In the genomic region with DNA sequence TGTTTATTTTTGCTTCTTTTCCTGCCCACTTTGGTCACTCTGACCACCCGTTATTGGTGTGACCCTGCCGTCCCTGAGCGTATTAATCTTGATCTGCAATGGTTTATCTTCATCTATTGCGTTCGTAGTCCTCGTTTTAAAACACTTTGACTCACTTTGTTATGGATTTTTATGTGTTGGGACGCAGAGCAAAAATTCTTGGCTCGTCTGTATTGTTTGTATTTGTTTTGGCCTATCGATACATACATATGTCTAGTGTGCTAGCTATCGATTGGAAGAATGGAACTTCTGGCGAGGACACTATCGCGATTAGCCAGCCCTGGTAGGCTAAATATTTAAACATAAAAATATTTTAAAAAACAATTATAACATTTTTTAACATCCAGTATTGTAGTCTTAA, we compare ENCODE assay signal across 1 fruit fly cellular context.
A peak's percentile ranks its signal among the peaks of the same experiment; 100 is the strongest.
TF ChIP-seq lines count a peak whose summit lies in the region.

A gene (minus strand): TSS at position 266 of the 400 bp plus-strand sequence.

TF ChIP-seq in whole organism, embryonic, 481 proteins besides CTCF, POLR2A, EP300 and RAD21 (continued from another document and continues in another):
- TF ChIP-seq p53 (GFP tag; optimal IDR thresholded peaks at IDR 0.05; lab: Kevin White, UChicago), result no peak
- peak; percentile 12 for TF ChIP-seq dm (GFP tag; optimal IDR thresholded peaks at IDR 0.05; lab: Kevin White, UChicago)
- TF ChIP-seq CG10431 (GFP tag; optimal IDR thresholded peaks at IDR 0.05; lab: Kevin White, UChicago), result no peak
- TF ChIP-seq bcd (GFP tag; optimal IDR thresholded peaks at IDR 0.05; lab: Kevin White, UChicago), result peak; percentile 34
- TF ChIP-seq CG43689 (GFP tag; IDR thresholded peaks at IDR 0.05; lab: Robert Waterston, UW), result no peak
- peak; percentile 61 for TF ChIP-seq sd (tag; optimal IDR thresholded peaks at IDR 0.05; lab: Kevin White, UChicago)
- TF ChIP-seq lbe (GFP tag; optimal IDR thresholded peaks at IDR 0.05; lab: Kevin White, UChicago), result peak; percentile 45
- peak; percentile 20 for TF ChIP-seq CG9609 (GFP tag; optimal IDR thresholded peaks at IDR 0.05; lab: Kevin White, UChicago)
- peak; percentile 73 for TF ChIP-seq nerfin-2 (GFP tag; IDR thresholded peaks at IDR 0.05; lab: Robert Waterston, UW; ENCODE audit: partially characterized antibody)
- peak; percentile 92 for TF ChIP-seq Dll (GFP tag; IDR thresholded peaks at IDR 0.05; lab: Robert Waterston, UW; ENCODE audit: partially characterized antibody)
- TF ChIP-seq hth (optimal IDR thresholded peaks at IDR 0.05; lab: Kevin White, UChicago), result no peak
- no peak for TF ChIP-seq CG7556 (GFP tag; optimal IDR thresholded peaks at IDR 0.05; lab: Kevin White, UChicago)
- TF ChIP-seq tna (GFP tag; IDR thresholded peaks at IDR 0.05; lab: Robert Waterston, UW; ENCODE audit: partially characterized antibody), result peak; percentile 89
- peak; percentile 22 for TF ChIP-seq her (GFP tag; optimal IDR thresholded peaks at IDR 0.05; lab: Kevin White, UChicago)
- no peak for TF ChIP-seq repo (GFP tag; optimal IDR thresholded peaks at IDR 0.05; lab: Kevin White, UChicago)
- no peak for TF ChIP-seq CG18619 (GFP tag; optimal IDR thresholded peaks at IDR 0.05; lab: Kevin White, UChicago)
- TF ChIP-seq CG16815 (GFP tag; optimal IDR thresholded peaks at IDR 0.05; lab: Kevin White, UChicago), result no peak
- TF ChIP-seq CG15011 (GFP tag; optimal IDR thresholded peaks at IDR 0.05; lab: Kevin White, UChicago), result no peak
- TF ChIP-seq CG8281 (tag; optimal IDR thresholded peaks at IDR 0.05; lab: Kevin White, UChicago), result no peak
- TF ChIP-seq hbn (GFP tag; IDR thresholded peaks at IDR 0.05; lab: Robert Waterston, UW; ENCODE audit: partially characterized antibody), result peak; percentile 79
- no peak for TF ChIP-seq tx (GFP tag; optimal IDR thresholded peaks at IDR 0.05; lab: Kevin White, UChicago)
- no peak for TF ChIP-seq Mrtf (GFP tag; IDR thresholded peaks at IDR 0.05; lab: Robert Waterston, UW)
- TF ChIP-seq vnd (GFP tag; IDR thresholded peaks at IDR 0.05; lab: Robert Waterston, UW; ENCODE audit: partially characterized antibody), result peak; percentile 92
- no peak for TF ChIP-seq CG10462 (GFP tag; optimal IDR thresholded peaks at IDR 0.05; lab: Kevin White, UChicago)
- TF ChIP-seq insv (GFP tag; optimal IDR thresholded peaks at IDR 0.05; lab: Kevin White, UChicago), result no peak
- no peak for TF ChIP-seq cato (GFP tag; optimal IDR thresholded peaks at IDR 0.05; lab: Kevin White, UChicago; ENCODE audit: borderline replicate concordance)
- peak; percentile 10 for TF ChIP-seq CG7271 (tag; optimal IDR thresholded peaks at IDR 0.05; lab: Kevin White, UChicago)
- no peak for TF ChIP-seq pros (GFP tag; optimal IDR thresholded peaks at IDR 0.05; lab: Kevin White, UChicago)
- no peak for TF ChIP-seq CG11504 (tag; optimal IDR thresholded peaks at IDR 0.05; lab: Kevin White, UChicago)
- TF ChIP-seq CG3995 (GFP tag; optimal IDR thresholded peaks at IDR 0.05; lab: Kevin White, UChicago), result peak; percentile 43
- TF ChIP-seq CG11560 (tag; IDR thresholded peaks at IDR 0.05; lab: Robert Waterston, UW), result no peak; the same call in 2 of the 3 replicates
- peak; percentile 27 for TF ChIP-seq caup (GFP tag; optimal IDR thresholded peaks at IDR 0.05; lab: Kevin White, UChicago; ENCODE audit: severe bottlenecking)
- no peak for TF ChIP-seq maf-S (GFP tag; optimal IDR thresholded peaks at IDR 0.05; lab: Kevin White, UChicago)
- TF ChIP-seq sug (tag; optimal IDR thresholded peaks at IDR 0.05; lab: Kevin White, UChicago), result peak; percentile 46
- TF ChIP-seq yki (optimal IDR thresholded peaks at IDR 0.05; lab: Kevin White, UChicago), result no peak
- no peak for TF ChIP-seq CG4328 (GFP tag; optimal IDR thresholded peaks at IDR 0.05; lab: Kevin White, UChicago)
- TF ChIP-seq al (GFP tag; IDR thresholded peaks at IDR 0.05; lab: Robert Waterston, UW), result peak; percentile 49
- TF ChIP-seq lab (GFP tag; optimal IDR thresholded peaks at IDR 0.05; lab: Kevin White, UChicago), result no peak
- no peak for TF ChIP-seq CG33213 (GFP tag; optimal IDR thresholded peaks at IDR 0.05; lab: Kevin White, UChicago)
- peak; percentile 39 for TF ChIP-seq CG13296 (GFP tag; optimal IDR thresholded peaks at IDR 0.05; lab: Kevin White, UChicago)
- TF ChIP-seq Kr (GFP tag; optimal IDR thresholded peaks at IDR 0.05; lab: Kevin White, UChicago), result no peak
- TF ChIP-seq Hmr (GFP tag; optimal IDR thresholded peaks at IDR 0.05; lab: Kevin White, UChicago), result no peak
- no peak for TF ChIP-seq sr (GFP tag; IDR thresholded peaks at IDR 0.05; lab: Robert Waterston, UW)
- TF ChIP-seq CG16863 (GFP tag; optimal IDR thresholded peaks at IDR 0.05; lab: Kevin White, UChicago), result no peak
- peak; percentile 20 for TF ChIP-seq CG1792 (GFP tag; optimal IDR thresholded peaks at IDR 0.05; lab: Kevin White, UChicago)
- no peak for TF ChIP-seq Hr39 (optimal IDR thresholded peaks at IDR 0.05; lab: Kevin White, UChicago)
- TF ChIP-seq ranshi (GFP tag; IDR thresholded peaks at IDR 0.05; lab: Robert Waterston, UW), result no peak
- peak; percentile 23 for TF ChIP-seq CG12942 (GFP tag; optimal IDR thresholded peaks at IDR 0.05; lab: Kevin White, UChicago)
- TF ChIP-seq Ravus (GFP tag; IDR thresholded peaks at IDR 0.05; lab: Robert Waterston, UW), result no peak
- TF ChIP-seq crp (GFP tag; optimal IDR thresholded peaks at IDR 0.05; lab: Kevin White, UChicago), result peak in 1 of 2 experiments; percentile 32
- TF ChIP-seq CG32532 (GFP tag; IDR thresholded peaks at IDR 0.05; lab: Robert Waterston, UW), result peak; percentile 48
- TF ChIP-seq salm (tag; optimal IDR thresholded peaks at IDR 0.05; lab: Kevin White, UChicago), result no peak
- no peak for TF ChIP-seq ttk (GFP tag; IDR thresholded peaks at IDR 0.05; lab: Robert Waterston, UW)
- peak; percentile 83; the same call in 2 of the 4 replicates for TF ChIP-seq chinmo (GFP tag; IDR thresholded peaks at IDR 0.05; lab: Robert Waterston, UW; ENCODE audit: partially characterized antibody)
- no peak for TF ChIP-seq CG14014 (GFP tag; IDR thresholded peaks at IDR 0.05; lab: Robert Waterston, UW)
- TF ChIP-seq Ada2b (GFP tag; IDR thresholded peaks at IDR 0.05; lab: Robert Waterston, UW), result no peak
- no peak for TF ChIP-seq CG11247 (GFP tag; IDR thresholded peaks at IDR 0.05; lab: Robert Waterston, UW)
- peak; percentile 94 for TF ChIP-seq Sin3A (optimal IDR thresholded peaks at IDR 0.05; lab: Kevin White, UChicago)
- TF ChIP-seq CG18599 (GFP tag; optimal IDR thresholded peaks at IDR 0.05; lab: Kevin White, UChicago), result no peak
- TF ChIP-seq Sry-δ (GFP tag; optimal IDR thresholded peaks at IDR 0.05; lab: Kevin White, UChicago), result peak; percentile 91
- TF ChIP-seq Blimp-1 (GFP tag; optimal IDR thresholded peaks at IDR 0.05; lab: Kevin White, UChicago), result no peak
- peak; percentile 68 for TF ChIP-seq mld (GFP tag; IDR thresholded peaks at IDR 0.05; lab: Robert Waterston, UW; ENCODE audit: partially characterized antibody)
- TF ChIP-seq Tbp (GFP tag; optimal IDR thresholded peaks at IDR 0.05; lab: Kevin White, UChicago), result no peak
- TF ChIP-seq CG18262 (tag; optimal IDR thresholded peaks at IDR 0.05; lab: Kevin White, UChicago), result peak; percentile 52
- TF ChIP-seq CG13123 (GFP tag; optimal IDR thresholded peaks at IDR 0.05; lab: Kevin White, UChicago), result peak; percentile 25
- no peak for TF ChIP-seq usp (GFP tag; optimal IDR thresholded peaks at IDR 0.05; lab: Kevin White, UChicago)
- no peak for TF ChIP-seq odd (GFP tag; optimal IDR thresholded peaks at IDR 0.05; lab: Kevin White, UChicago)
- no peak for TF ChIP-seq Atf6 (GFP tag; IDR thresholded peaks at IDR 0.05; lab: Robert Waterston, UW)
- TF ChIP-seq hb (GFP tag; IDR thresholded peaks at IDR 0.05; lab: Robert Waterston, UW; ENCODE audit: partially characterized antibody), result peak; percentile 81
- peak; percentile 18 for TF ChIP-seq CG34376 (GFP tag; optimal IDR thresholded peaks at IDR 0.05; lab: Kevin White, UChicago)
- no peak for TF ChIP-seq Fer2 (tag; optimal IDR thresholded peaks at IDR 0.05; lab: Kevin White, UChicago)
- TF ChIP-seq Bgb (GFP tag; IDR thresholded peaks at IDR 0.05; lab: Robert Waterston, UW; ENCODE audit: partially characterized antibody), result peak; percentile 93
- no peak for TF ChIP-seq Ssrp (tag; optimal IDR thresholded peaks at IDR 0.05; lab: Kevin White, UChicago)
- no peak for TF ChIP-seq toy (GFP tag; IDR thresholded peaks at IDR 0.05; lab: Robert Waterston, UW)
- peak; percentile 40 for TF ChIP-seq HmgZ (tag; optimal IDR thresholded peaks at IDR 0.05; lab: Kevin White, UChicago)
- no peak for TF ChIP-seq CG31224 (GFP tag; IDR thresholded peaks at IDR 0.05; lab: Robert Waterston, UW)
- TF ChIP-seq CG7372 (GFP tag; IDR thresholded peaks at IDR 0.05; lab: Robert Waterston, UW), result no peak
- no peak for TF ChIP-seq NFAT (GFP tag; IDR thresholded peaks at IDR 0.05; lab: Robert Waterston, UW)
- no peak for TF ChIP-seq Mad (GFP tag; optimal IDR thresholded peaks at IDR 0.05; lab: Kevin White, UChicago)
- TF ChIP-seq CG10654 (GFP tag; optimal IDR thresholded peaks at IDR 0.05; lab: Kevin White, UChicago), result peak; percentile 20
- TF ChIP-seq CG16779 (GFP tag; IDR thresholded peaks at IDR 0.05; lab: Robert Waterston, UW), result no peak
- TF ChIP-seq Trl (optimal IDR thresholded peaks at IDR 0.05; lab: Kevin White, UChicago), result no peak
- peak; percentile 22 for TF ChIP-seq Trl (GFP tag; optimal IDR thresholded peaks at IDR 0.05; lab: Kevin White, UChicago)
- no peak for TF ChIP-seq Stat92E (GFP tag; optimal IDR thresholded peaks at IDR 0.05; lab: Kevin White, UChicago)
- TF ChIP-seq dati (GFP tag; IDR thresholded peaks at IDR 0.05; lab: Robert Waterston, UW), result no peak
- peak; percentile 57 for TF ChIP-seq CG2712 (tag; optimal IDR thresholded peaks at IDR 0.05; lab: Kevin White, UChicago)
- TF ChIP-seq CG17186 (GFP tag; optimal IDR thresholded peaks at IDR 0.05; lab: Kevin White, UChicago), result peak; percentile 60
- TF ChIP-seq ftz-f1 (GFP tag; optimal IDR thresholded peaks at IDR 0.05; lab: Kevin White, UChicago), result no peak
- no peak for TF ChIP-seq ac (GFP tag; optimal IDR thresholded peaks at IDR 0.05; lab: Kevin White, UChicago)
- TF ChIP-seq nerfin-1 (tag; optimal IDR thresholded peaks at IDR 0.05; lab: Kevin White, UChicago), result peak; percentile 63
- TF ChIP-seq bbx (GFP tag; IDR thresholded peaks at IDR 0.05; lab: Robert Waterston, UW; ENCODE audit: partially characterized antibody), result peak; percentile 92
- no peak for TF ChIP-seq Bdp1 (GFP tag; optimal IDR thresholded peaks at IDR 0.05; lab: Kevin White, UChicago)
- no peak for TF ChIP-seq nau (GFP tag; optimal IDR thresholded peaks at IDR 0.05; lab: Kevin White, UChicago)
- TF ChIP-seq CG14441 (GFP tag; IDR thresholded peaks at IDR 0.05; lab: Robert Waterston, UW), result no peak
- no peak for TF ChIP-seq Dip2 (GFP tag; IDR thresholded peaks at IDR 0.05; lab: Robert Waterston, UW)
- no peak for TF ChIP-seq CG8388 (GFP tag; optimal IDR thresholded peaks at IDR 0.05; lab: Kevin White, UChicago)
- peak; percentile 97 for TF ChIP-seq CG4617 (GFP tag; optimal IDR thresholded peaks at IDR 0.05; lab: Kevin White, UChicago; ENCODE audit: borderline replicate concordance)
- TF ChIP-seq Max (GFP tag; optimal IDR thresholded peaks at IDR 0.05; lab: Kevin White, UChicago), result peak; percentile 44
- peak; percentile 73 for TF ChIP-seq CG32767 (GFP tag; IDR thresholded peaks at IDR 0.05; lab: Robert Waterston, UW)
- no peak for TF ChIP-seq Dek (tag; optimal IDR thresholded peaks at IDR 0.05; lab: Kevin White, UChicago)
- no peak for TF ChIP-seq crc (GFP tag; optimal IDR thresholded peaks at IDR 0.05; lab: Kevin White, UChicago)
- no peak for TF ChIP-seq Jarid2 (GFP tag; optimal IDR thresholded peaks at IDR 0.05; lab: Kevin White, UChicago)
- TF ChIP-seq br (optimal IDR thresholded peaks at IDR 0.05; lab: Kevin White, UChicago), result no peak
- no peak for TF ChIP-seq TFAM (GFP tag; optimal IDR thresholded peaks at IDR 0.05; lab: Kevin White, UChicago)
- TF ChIP-seq Sox100B (GFP tag; optimal IDR thresholded peaks at IDR 0.05; lab: Kevin White, UChicago), result no peak
- no peak for TF ChIP-seq Meics (GFP tag; optimal IDR thresholded peaks at IDR 0.05; lab: Kevin White, UChicago)
- no peak for TF ChIP-seq ken (GFP tag; IDR thresholded peaks at IDR 0.05; lab: Robert Waterston, UW)
- TF ChIP-seq zen (tag; optimal IDR thresholded peaks at IDR 0.05; lab: Kevin White, UChicago), result peak; percentile 49
- TF ChIP-seq CG14050 (GFP tag; IDR thresholded peaks at IDR 0.05; lab: Robert Waterston, UW), result no peak
- peak; percentile 79 for TF ChIP-seq CG14710 (tag; optimal IDR thresholded peaks at IDR 0.05; lab: Kevin White, UChicago)
- TF ChIP-seq Dfd (GFP tag; optimal IDR thresholded peaks at IDR 0.05; lab: Kevin White, UChicago), result no peak
- peak; percentile 42 for TF ChIP-seq CG17829 (tag; optimal IDR thresholded peaks at IDR 0.05; lab: Kevin White, UChicago)
- TF ChIP-seq aop (GFP tag; IDR thresholded peaks at IDR 0.05; lab: Robert Waterston, UW), result no peak
- no peak for TF ChIP-seq CG3065 (GFP tag; optimal IDR thresholded peaks at IDR 0.05; lab: Kevin White, UChicago)
- TF ChIP-seq CG30403 (GFP tag; optimal IDR thresholded peaks at IDR 0.05; lab: Kevin White, UChicago), result peak; percentile 35
- TF ChIP-seq CG17385 (GFP tag; optimal IDR thresholded peaks at IDR 0.05; lab: Kevin White, UChicago), result peak; percentile 6
- TF ChIP-seq gro (GFP tag; optimal IDR thresholded peaks at IDR 0.05; lab: Kevin White, UChicago), result peak; percentile 38
- no peak for TF ChIP-seq gsb (GFP tag; IDR thresholded peaks at IDR 0.05; lab: Robert Waterston, UW)
- peak; percentile 24 for TF ChIP-seq CG10979 (tag; optimal IDR thresholded peaks at IDR 0.05; lab: Kevin White, UChicago)
- no peak for TF ChIP-seq tup (GFP tag; optimal IDR thresholded peaks at IDR 0.05; lab: Kevin White, UChicago)
- TF ChIP-seq CG10274 (GFP tag; optimal IDR thresholded peaks at IDR 0.05; lab: Kevin White, UChicago), result no peak
- TF ChIP-seq CG17568 (GFP tag; optimal IDR thresholded peaks at IDR 0.05; lab: Kevin White, UChicago), result no peak
- no peak for TF ChIP-seq CG13624 (GFP tag; optimal IDR thresholded peaks at IDR 0.05; lab: Kevin White, UChicago)
- peak; percentile 34 for TF ChIP-seq CG8290 (GFP tag; optimal IDR thresholded peaks at IDR 0.05; lab: Kevin White, UChicago)
- no peak for TF ChIP-seq CG8290 (tag; optimal IDR thresholded peaks at IDR 0.05; lab: Kevin White, UChicago)
- no peak for TF ChIP-seq CG11696 (GFP tag; IDR thresholded peaks at IDR 0.05; lab: Robert Waterston, UW)
- TF ChIP-seq pb (GFP tag; optimal IDR thresholded peaks at IDR 0.05; lab: Kevin White, UChicago), result no peak
- no peak for TF ChIP-seq sc (optimal IDR thresholded peaks at IDR 0.05; lab: Kevin White, UChicago)
- no peak for TF ChIP-seq sc (GFP tag; optimal IDR thresholded peaks at IDR 0.05; lab: Kevin White, UChicago)
- TF ChIP-seq gce (GFP tag; IDR thresholded peaks at IDR 0.05; lab: Robert Waterston, UW), result no peak
- TF ChIP-seq grau (tag; optimal IDR thresholded peaks at IDR 0.05; lab: Kevin White, UChicago), result peak; percentile 43
